Worm (Caenorhabditis elegans): Measurements from ENCODE around the gene B0280.2.

- TF ChIP-seq him-1 (tag; optimal IDR thresholded peaks at IDR 0.05) (no peak), W03F9.2 (tag; optimal IDR thresholded peaks at IDR 0.05) (no peak), dao-5 (tag; optimal IDR thresholded peaks at IDR 0.05) (no peak)
Observed at ce11 chrIII:7120477-7120876, 4.0 kb upstream of the B0280.2 start.
